Worm (Caenorhabditis elegans) whole organism, L2 larva: ENCODE data around the gene Y57G11B.2.
A peak's percentile ranks its signal among the peaks of the same experiment; 100 is the strongest.

Experiments used
- C34F6.9 ChIP-seq: fragments of 150-350 bp; optimal IDR thresholded peaks from 2 replicates; lab custom pipeline; 2014; ENCODE audit warnings: missing biosample characterization, missing genetic modification characterization
- F13H6.1 ChIP-seq: sonication (generic microtip); optimal IDR thresholded peaks from 2 replicates; lab custom pipeline; 2016; ENCODE audit warnings: missing genetic modification characterization, missing compliant biosample characterization
- Y55F3AM.14 ChIP-seq: fragments of 200-800 bp; sonication (Bioruptor generic); optimal IDR thresholded peaks from 2 replicates; lab custom pipeline; 2018; ENCODE audit warnings: mild to moderate bottlenecking, missing genetic modification characterization, missing compliant biosample characterization
- ZK546.5 ChIP-seq: sonication (generic microtip); optimal IDR thresholded peaks from 2 replicates; lab custom pipeline; 2017; ENCODE audit warnings: missing biosample characterization, missing genetic modification characterization
- alr-1 ChIP-seq: fragments of 150-350 bp; optimal IDR thresholded peaks from 2 replicates; lab custom pipeline; 2014; ENCODE audit warnings: missing biosample characterization, missing genetic modification characterization
- aly-2 ChIP-seq: fragments of 150-350 bp; optimal IDR thresholded peaks from 2 replicates; lab custom pipeline; 2014; ENCODE audit warnings: missing biosample characterization, missing genetic modification characterization
- blmp-1 ChIP-seq: sonication (generic microtip); optimal IDR thresholded peaks from 2 replicates; lab custom pipeline; 2017; ENCODE audit warnings: missing genetic modification characterization, mild to moderate bottlenecking, missing compliant biosample characterization, antibody characterized with exemption, moderate library complexity; ENCODE audit not compliant: insufficient read depth
- ceh-82 ChIP-seq: fragments of 150-350 bp; optimal IDR thresholded peaks from 2 replicates; lab custom pipeline; 2014; ENCODE audit warnings: missing biosample characterization, missing genetic modification characterization
- crh-2 ChIP-seq: sonication (generic microtip); optimal IDR thresholded peaks from 2 replicates; lab custom pipeline; 2017; ENCODE audit warnings: missing biosample characterization, missing genetic modification characterization
- dmd-4 ChIP-seq: sonication (generic microtip); optimal IDR thresholded peaks from 2 replicates; lab custom pipeline; 2017; ENCODE audit warnings: missing biosample characterization, missing genetic modification characterization
- egl-27 ChIP-seq: sonication (generic microtip); optimal IDR thresholded peaks from 3 replicates; lab custom pipeline; 2017; ENCODE audit warnings: missing biosample characterization, missing genetic modification reagents, missing genetic modification characterization
- elt-1 ChIP-seq: fragments of 150-350 bp; optimal IDR thresholded peaks from 2 replicates; lab custom pipeline; 2014; ENCODE audit warnings: missing biosample characterization, missing genetic modification characterization
- fos-1 ChIP-seq: fragments of 150-350 bp; optimal IDR thresholded peaks from 2 replicates; lab custom pipeline; 2014; ENCODE audit warnings: missing biosample characterization, missing genetic modification characterization
- gmeb-1 ChIP-seq: fragments of 150-350 bp; optimal IDR thresholded peaks from 2 replicates; lab custom pipeline; 2014; ENCODE audit warnings: missing biosample characterization, missing genetic modification characterization
- lin-13 ChIP-seq: fragments of 150-350 bp; optimal IDR thresholded peaks from 2 replicates; lab custom pipeline; 2014; ENCODE audit warnings: missing biosample characterization, missing genetic modification reagents, missing genetic modification characterization
- lin-39 ChIP-seq: fragments of 150-350 bp; optimal IDR thresholded peaks from 2 replicates; lab custom pipeline; 2014; ENCODE audit warnings: missing biosample characterization, missing genetic modification reagents, missing genetic modification characterization
- lsy-2 ChIP-seq, 2 experiments: fragments of 150-350 bp in 1 of 2; sonication (generic microtip) in 1 of 2; optimal IDR thresholded peaks; 2 replicates each; lab custom pipeline; 2014 to 2017; ENCODE audit warnings: missing biosample characterization in 2 of 2, missing genetic modification characterization in 2 of 2
- mab-5 ChIP-seq: fragments of 150-350 bp; optimal IDR thresholded peaks from 2 replicates; lab custom pipeline; 2014; ENCODE audit warnings: missing biosample characterization, missing genetic modification characterization
- mbf-1 ChIP-seq: sonication (generic microtip); optimal IDR thresholded peaks from 2 replicates; lab custom pipeline; 2017; ENCODE audit warnings: missing biosample characterization, missing genetic modification characterization
- mdl-1 ChIP-seq, 2 experiments: fragments of 150-350 bp in 1 of 2; sonication (generic microtip) in 1 of 2; optimal IDR thresholded peaks; 2 replicates each; lab custom pipeline; 2017; ENCODE audit warnings: missing biosample characterization in 2 of 2, missing genetic modification characterization in 2 of 2
- nhr-11 ChIP-seq: fragments of 150-350 bp; optimal IDR thresholded peaks from 2 replicates; lab custom pipeline; 2014; ENCODE audit warnings: missing biosample characterization, missing genetic modification characterization
- nhr-129 ChIP-seq: fragments of 150-350 bp; optimal IDR thresholded peaks from 2 replicates; lab custom pipeline; 2014; ENCODE audit warnings: missing biosample characterization, missing genetic modification characterization
- nhr-23 ChIP-seq: fragments of 150-350 bp; optimal IDR thresholded peaks from 2 replicates; lab custom pipeline; 2014; ENCODE audit warnings: missing biosample characterization, missing genetic modification reagents, missing genetic modification characterization
- nhr-237 ChIP-seq: fragments of 150-350 bp; optimal IDR thresholded peaks from 2 replicates; lab custom pipeline; 2014; ENCODE audit warnings: missing biosample characterization, missing genetic modification characterization
- nhr-25 ChIP-seq: fragments of 150-350 bp; sonication (generic microtip); optimal IDR thresholded peaks from 3 replicates; lab custom pipeline; 2014; ENCODE audit warnings: missing biosample characterization, missing genetic modification characterization
- nhr-6 ChIP-seq: fragments of 150-350 bp; optimal IDR thresholded peaks from 2 replicates; lab custom pipeline; 2014; ENCODE audit warnings: missing biosample characterization, missing genetic modification characterization
- nhr-77 ChIP-seq: fragments of 150-350 bp; optimal IDR thresholded peaks from 2 replicates; lab custom pipeline; 2014; ENCODE audit warnings: missing biosample characterization, missing genetic modification characterization
- skn-1 ChIP-seq: sonication (generic microtip); optimal IDR thresholded peaks from 2 replicates; lab custom pipeline; 2017; ENCODE audit warnings: missing biosample characterization, missing genetic modification characterization
- sma-3 ChIP-seq: sonication (generic microtip); optimal IDR thresholded peaks from 2 replicates; lab custom pipeline; 2016; ENCODE audit warnings: missing genetic modification reagents, missing genetic modification characterization, missing compliant biosample characterization
- sma-9 ChIP-seq, 2 experiments: fragments of 150-350 bp in 1 of 2; sonication (generic microtip) in 1 of 2; optimal IDR thresholded peaks; 2 replicates each; lab custom pipeline; 2014 to 2016; ENCODE audit warnings: missing genetic modification characterization in 2 of 2, mild to moderate bottlenecking in 1 of 2, missing biosample characterization in 1 of 2, missing compliant biosample characterization in 1 of 2, missing genetic modification reagents in 1 of 2, moderate library complexity in 1 of 2
- snpc-4 ChIP-seq: fragments of 150-350 bp; optimal IDR thresholded peaks from 2 replicates; lab custom pipeline; 2014; ENCODE audit warnings: missing biosample characterization, missing genetic modification characterization
- unc-39 ChIP-seq: fragments of 150-350 bp; optimal IDR thresholded peaks from 2 replicates; lab custom pipeline; 2014; ENCODE audit warnings: missing biosample characterization, missing genetic modification characterization
- unc-55 ChIP-seq: fragments of 150-350 bp; sonication (generic microtip); optimal IDR thresholded peaks from 3 replicates; lab custom pipeline; 2014; ENCODE audit warnings: missing biosample characterization, missing genetic modification reagents, missing genetic modification characterization
- ztf-4 ChIP-seq: fragments of 150-350 bp; optimal IDR thresholded peaks from 2 replicates; lab custom pipeline; 2014; ENCODE audit warnings: missing biosample characterization, missing genetic modification characterization

Y57G11B.2 gene

ce11 chrIV:14599321-14599720 lies 34.2 kb downstream of the Y57G11B.2 start:
- no peak for TF ChIP-seq nhr-237 (tag; lab: Kevin White, UChicago)
- TF ChIP-seq unc-39 (tag; lab: Kevin White, UChicago): no peak
- TF ChIP-seq sma-3 (GFP tag; lab: Kevin White, UChicago): no peak
- peak; percentile 24 for TF ChIP-seq nhr-129 (tag; lab: Kevin White, UChicago)
- TF ChIP-seq sma-9 (GFP tag; optimal IDR thresholded peaks at IDR 0.05; lab: Kevin White, UChicago): peak; percentile 15
- TF ChIP-seq sma-9 (tag; optimal IDR thresholded peaks at IDR 0.05; lab: Kevin White, UChicago): no peak

DNA sequence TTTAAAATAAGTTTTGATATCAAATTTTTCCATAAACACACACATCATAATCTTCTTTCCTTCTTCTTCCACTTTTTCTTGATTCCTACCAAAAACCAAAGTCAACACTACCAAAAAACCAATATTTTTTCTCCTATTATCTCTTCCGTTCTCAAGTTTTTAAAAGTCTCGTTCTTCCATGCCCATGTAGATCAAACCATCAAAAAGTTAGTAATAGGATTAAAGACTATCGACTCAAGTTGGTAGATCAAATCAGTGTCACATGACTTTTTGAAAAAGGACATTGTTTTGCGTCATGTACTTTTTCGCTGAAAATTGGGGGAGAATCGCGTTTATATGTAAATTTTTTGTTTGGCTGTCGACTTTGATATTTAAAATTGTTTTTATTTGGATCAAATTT lies 37.9 kb downstream of the Y57G11B.2 start:
- TF ChIP-seq alr-1 (tag; lab: Kevin White, UChicago) (no peak), nhr-129 (tag; lab: Kevin White, UChicago) (peak; percentile 41), sma-9 (GFP tag; optimal IDR thresholded peaks at IDR 0.05; lab: Kevin White, UChicago) (peak; percentile 44), sma-9 (tag; optimal IDR thresholded peaks at IDR 0.05; lab: Kevin White, UChicago) (no peak), gmeb-1 (tag; lab: Kevin White, UChicago) (peak; percentile 7), nhr-77 (tag; lab: Kevin White, UChicago) (no peak)

DNA sequence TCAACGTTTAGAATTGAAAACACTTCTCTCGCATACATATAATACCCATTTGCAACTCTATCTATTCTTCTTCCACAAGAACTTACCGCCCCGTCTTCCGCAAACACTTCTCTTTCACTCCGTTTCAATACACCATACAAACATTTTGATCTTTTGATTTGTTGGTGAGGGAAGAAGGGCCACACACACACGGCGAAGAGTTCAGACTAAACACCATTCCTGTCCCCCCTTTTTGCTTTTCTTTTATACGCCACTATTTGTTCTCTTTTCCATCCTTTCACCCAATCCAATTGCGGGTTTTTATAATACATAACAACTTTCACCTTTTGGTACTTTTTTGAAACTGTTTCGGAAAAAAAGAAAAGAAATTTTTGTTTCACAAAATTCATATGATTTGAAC lies 40.0 kb downstream of the Y57G11B.2 start:
- TF ChIP-seq elt-1 (tag; lab: Kevin White, UChicago) (no peak), nhr-6 (tag; lab: Kevin White, UChicago) (no peak), nhr-23 (tag; lab: Kevin White, UChicago) (no peak), lin-39 (no peak), C34F6.9 (tag; lab: Kevin White, UChicago) (no peak), ztf-4 (tag; lab: Kevin White, UChicago) (no peak), F13H6.1 (tag; lab: Kevin White, UChicago) (peak; percentile 68), nhr-129 (tag; lab: Kevin White, UChicago) (peak; percentile 38), sma-9 (GFP tag; optimal IDR thresholded peaks at IDR 0.05; lab: Kevin White, UChicago) (peak; percentile 57), sma-9 (tag; optimal IDR thresholded peaks at IDR 0.05; lab: Kevin White, UChicago) (no peak), unc-55 (GFP tag; lab: Kevin White, UChicago) (peak; percentile 25), blmp-1 (tag; lab: Kevin White, UChicago) (no peak)

ce11 chrIV:14606469-14606868 lies 41.3 kb downstream of the Y57G11B.2 start:
- TF ChIP-seq lsy-2 (tag; optimal IDR thresholded peaks at IDR 0.05; lab: Kevin White, UChicago): peak; percentile 30 to 57
- peak; percentile 11 for TF ChIP-seq nhr-6 (tag; lab: Kevin White, UChicago)
- peak; percentile 65 for TF ChIP-seq sma-9 (GFP tag; optimal IDR thresholded peaks at IDR 0.05; lab: Kevin White, UChicago)
- no peak for TF ChIP-seq sma-9 (tag; optimal IDR thresholded peaks at IDR 0.05; lab: Kevin White, UChicago)
- TF ChIP-seq nhr-11: no peak
- TF ChIP-seq snpc-4 (tag; lab: Kevin White, UChicago): peak; percentile 2
- peak; percentile 13 for TF ChIP-seq lin-13
- TF ChIP-seq fos-1 (tag; lab: Kevin White, UChicago): peak; percentile 33
- peak; percentile 52 for TF ChIP-seq crh-2 (tag; lab: Kevin White, UChicago)
- peak; percentile 92 for TF ChIP-seq nhr-129 (tag; lab: Kevin White, UChicago)
- peak; percentile 77 for TF ChIP-seq F13H6.1 (tag; lab: Kevin White, UChicago)
- no peak for TF ChIP-seq elt-1 (tag; lab: Kevin White, UChicago)
- no peak for TF ChIP-seq aly-2 (tag; lab: Kevin White, UChicago)
- TF ChIP-seq mab-5 (tag; lab: Kevin White, UChicago): no peak
- peak; percentile 52 for TF ChIP-seq egl-27
- TF ChIP-seq C34F6.9 (tag; lab: Kevin White, UChicago): peak; percentile 30

- TF ChIP-seq mbf-1 (tag; lab: Kevin White, UChicago): no peak
Observed at ce11 chrIV:14608605-14609004, 43.4 kb downstream of the Y57G11B.2 start.

- TF ChIP-seq dmd-4 (tag; lab: Kevin White, UChicago) (no peak), sma-3 (GFP tag; lab: Kevin White, UChicago) (peak; percentile 61), skn-1 (tag; lab: Kevin White, UChicago) (no peak), ceh-82 (tag; lab: Kevin White, UChicago) (no peak), lsy-2 (tag; optimal IDR thresholded peaks at IDR 0.05; lab: Kevin White, UChicago) (peak in 1 of 2 experiments; percentile 38), mdl-1 (tag; optimal IDR thresholded peaks at IDR 0.05; lab: Kevin White, UChicago) (peak in 1 of 2 experiments; percentile 14), F13H6.1 (tag; lab: Kevin White, UChicago) (peak; percentile 31), sma-9 (GFP tag; optimal IDR thresholded peaks at IDR 0.05; lab: Kevin White, UChicago) (peak; percentile 84), sma-9 (tag; optimal IDR thresholded peaks at IDR 0.05; lab: Kevin White, UChicago) (no peak), Y55F3AM.14 (GFP tag; lab: Kevin White, UChicago) (no peak), lin-39 (no peak), gmeb-1 (tag; lab: Kevin White, UChicago) (peak; percentile 43), crh-2 (tag; lab: Kevin White, UChicago) (peak; percentile 53), fos-1 (tag; lab: Kevin White, UChicago) (peak; percentile 74), ZK546.5 (tag; lab: Kevin White, UChicago) (no peak), nhr-129 (tag; lab: Kevin White, UChicago) (peak; percentile 75), nhr-25 (tag; lab: Kevin White, UChicago) (peak; percentile 14)
Observed at ce11 chrIV:14609774-14610173, 44.6 kb downstream of the Y57G11B.2 start.
